Worm (Caenorhabditis elegans) whole organism, mixed stage, embryonic: ENCODE data around the gene W08E12.2.

Experiments
- nhr-12 ChIP-seq: fragments of 150-350 bp; optimal IDR thresholded peaks from 2 replicates; lab custom pipeline; 2014; ENCODE audit warnings: missing biosample characterization, missing genetic modification characterization
- unc-39 ChIP-seq: fragments of 150-350 bp; optimal IDR thresholded peaks from 2 replicates; lab custom pipeline; 2014; ENCODE audit warnings: missing biosample characterization, missing genetic modification characterization

- TF ChIP-seq nhr-12 (tag; lab: Kevin White, UChicago) = no peak
- no peak for TF ChIP-seq unc-39
Measured at ce11 chrIV:3265657-3266056, 40.0 kb upstream of the W08E12.2 start, which contains the start of gene T26C12.2.
